Worm (Caenorhabditis elegans): Measurements from ENCODE around the gene F54C9.11.

ce11 chrII:8631766-8632165 lies 46.9 kb upstream of the F54C9.11 start:
- TF ChIP-seq him-1 (tag; optimal IDR thresholded peaks at IDR 0.05) = no peak
- TF ChIP-seq W03F9.2 (tag; optimal IDR thresholded peaks at IDR 0.05) = no peak
